Fruit fly (Drosophila melanogaster) whole organism, adult: ENCODE data around the gene Sr-CIV.

Source experiments
- CG11617 ChIP-seq: fragments of 200-800 bp; sonication (Bioruptor generic); optimal IDR thresholded peaks from 2 replicates; lab custom pipeline; 2017; ENCODE audit warnings: mild to moderate bottlenecking, missing biosample characterization, missing genetic modification reagents, missing genetic modification characterization
- CG12768 ChIP-seq: fragments of 200-800 bp; sonication (Bioruptor generic); optimal IDR thresholded peaks from 2 replicates; lab custom pipeline; 2017; ENCODE audit warnings: missing biosample characterization, missing genetic modification characterization, mild to moderate bottlenecking, moderate library complexity, missing genetic modification reagents
- CG14711 ChIP-seq: fragments of 200-800 bp; sonication (Bioruptor generic); optimal IDR thresholded peaks from 2 replicates; lab custom pipeline; 2018; ENCODE audit warnings: missing biosample characterization, mild to moderate bottlenecking, missing genetic modification characterization, moderate library complexity
- CG1620 ChIP-seq: fragments of 200-800 bp; sonication (Bioruptor generic); optimal IDR thresholded peaks from 2 replicates; lab custom pipeline; 2016; ENCODE audit warnings: missing biosample characterization, missing genetic modification characterization
- CG33017 ChIP-seq: fragments of 200-800 bp; sonication (Bioruptor generic); optimal IDR thresholded peaks from 2 replicates; lab custom pipeline; 2018; ENCODE audit warnings: missing biosample characterization, mild to moderate bottlenecking, missing genetic modification characterization, moderate library complexity
- CG5204 ChIP-seq: fragments of 200-800 bp; sonication (Bioruptor generic); optimal IDR thresholded peaks from 2 replicates; lab custom pipeline; 2016; ENCODE audit warnings: missing biosample characterization, missing genetic modification characterization
- CG7045 ChIP-seq: fragments of 200-800 bp; sonication (Bioruptor generic); optimal IDR thresholded peaks from 2 replicates; lab custom pipeline; 2017; ENCODE audit warnings: missing biosample characterization, mild to moderate bottlenecking, missing genetic modification characterization
- CG7101 ChIP-seq: fragments of 200-800 bp; sonication (Bioruptor generic); optimal IDR thresholded peaks from 2 replicates; lab custom pipeline; 2018; ENCODE audit warnings: missing biosample characterization, mild to moderate bottlenecking, missing genetic modification characterization, moderate library complexity
- Clk ChIP-seq: fragments of 200-800 bp; sonication (Bioruptor generic); optimal IDR thresholded peaks from 2 replicates; lab custom pipeline; 2017; ENCODE audit warnings: missing biosample characterization, missing genetic modification characterization
- Crg-1 ChIP-seq: fragments of 200-800 bp; sonication (Bioruptor generic); optimal IDR thresholded peaks from 2 replicates; lab custom pipeline; 2016; ENCODE audit warnings: missing biosample characterization, missing genetic modification characterization
- Hr96 ChIP-seq: fragments of 200-800 bp; sonication (Bioruptor generic); optimal IDR thresholded peaks from 2 replicates; lab custom pipeline; 2016; ENCODE audit warnings: missing biosample characterization, missing genetic modification characterization
- Mnt ChIP-seq: fragments of 200-800 bp; sonication (Bioruptor generic); optimal IDR thresholded peaks from 2 replicates; lab custom pipeline; 2016; ENCODE audit warnings: missing biosample characterization, mild to moderate bottlenecking, missing genetic modification characterization
- bab1 ChIP-seq: fragments of 200-800 bp; sonication (Bioruptor generic); optimal IDR thresholded peaks from 3 replicates; lab custom pipeline; 2019; ENCODE audit warnings: missing biosample characterization, mild to moderate bottlenecking, missing genetic modification characterization, moderate library complexity
- cic ChIP-seq: fragments of 200-800 bp; sonication (Bioruptor generic); optimal IDR thresholded peaks from 2 replicates; lab custom pipeline; 2017; ENCODE audit warnings: missing biosample characterization, mild to moderate bottlenecking, missing genetic modification characterization, moderate library complexity
- cnc ChIP-seq, 2 experiments: fragments of >200 bp; optimal IDR thresholded peaks; 2 replicates each; lab custom pipeline; 2017
- kay ChIP-seq: fragments of 200-800 bp; sonication (Bioruptor generic); peaks from one replicate; lab custom pipeline; 2016; ENCODE audit warnings: missing biosample characterization, missing genetic modification characterization, borderline replicate concordance
- ovo ChIP-seq: fragments of 200-800 bp; sonication (Bioruptor generic); optimal IDR thresholded peaks from 2 replicates; lab custom pipeline; 2016; ENCODE audit warnings: missing biosample characterization, missing genetic modification characterization
- pad ChIP-seq: fragments of 200-800 bp; sonication (Bioruptor generic); optimal IDR thresholded peaks from 3 replicates; lab custom pipeline; 2017; ENCODE audit warnings: missing biosample characterization, missing genetic modification characterization, mild to moderate bottlenecking, moderate library complexity, missing genetic modification reagents
- tj ChIP-seq: fragments of 200-800 bp; sonication (Bioruptor generic); optimal IDR thresholded peaks from 3 replicates; lab custom pipeline; 2017; ENCODE audit warnings: missing biosample characterization, mild to moderate bottlenecking, missing genetic modification characterization, moderate library complexity
- toe ChIP-seq: fragments of 200-800 bp; sonication (Bioruptor generic); optimal IDR thresholded peaks from 2 replicates; lab custom pipeline; 2016; ENCODE audit warnings: missing biosample characterization, missing genetic modification characterization

The Sr-CIV gene

dm6 chr2L:3523956-3524355 lies at the start of gene Sr-CIV:
Gene Sr-CIV (minus strand): TSS chr2L:3524056.
- TF ChIP-seq CG33017 (tag; lab: Kevin White, UChicago) (no peak), CG7101 (no peak), kay (GFP tag; lab: Kevin White, UChicago) (peak; percentile 4)

DNA sequence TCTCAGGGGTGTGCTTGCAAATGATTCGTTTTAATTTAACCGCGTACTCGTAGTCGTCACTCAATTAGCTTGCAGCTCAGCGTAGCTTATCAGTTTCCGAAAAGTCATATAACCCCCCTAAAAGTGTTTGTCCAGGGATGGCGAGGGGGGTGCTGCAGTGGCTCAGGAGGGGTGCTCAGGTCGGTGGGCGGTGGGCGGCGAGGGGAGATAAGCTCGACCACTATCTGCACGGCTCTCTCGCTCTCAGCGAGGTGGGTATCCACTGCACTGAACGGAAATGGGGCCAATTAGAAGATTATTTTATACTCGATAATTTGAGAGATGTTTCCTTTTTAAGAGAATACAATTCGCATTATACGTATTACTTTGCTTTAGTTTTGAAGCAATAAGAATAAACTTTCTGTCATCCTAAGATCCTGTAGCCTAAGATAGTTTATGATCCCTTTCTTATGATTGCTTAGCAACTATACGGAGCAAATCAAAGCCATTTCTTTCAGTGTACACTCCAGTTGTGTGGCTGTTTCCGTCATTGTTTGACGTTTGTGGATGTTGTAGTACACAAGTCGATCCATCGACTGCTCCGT lies 49.4 kb upstream of the Sr-CIV start:
- TF ChIP-seq Clk (peak; percentile 77), cic (GFP tag; lab: Kevin White, UChicago) (peak; percentile 52), Crg-1 (peak; percentile 3), CG12768 (peak; percentile 71), bab1 (GFP tag; lab: Kevin White, UChicago) (no peak), kay (GFP tag; lab: Kevin White, UChicago) (no peak), tj (GFP tag; lab: Kevin White, UChicago) (peak; percentile 13), CG1620 (GFP tag; lab: Kevin White, UChicago) (no peak), CG7045 (GFP tag; lab: Kevin White, UChicago) (peak; percentile 67), Mnt (GFP tag; lab: Kevin White, UChicago) (peak; percentile 48), CG11617 (peak; percentile 77), CG14711 (tag; lab: Kevin White, UChicago) (peak; percentile 50), pad (GFP tag; lab: Kevin White, UChicago) (peak; percentile 7), CG33017 (tag; lab: Kevin White, UChicago) (peak; percentile 72), toe (GFP tag; lab: Kevin White, UChicago) (peak; percentile 67), CG7101 (peak; percentile 72), cnc (optimal IDR thresholded peaks at IDR 0.05; lab: Kevin White, UChicago) (no peak), Hr96 (GFP tag; lab: Kevin White, UChicago) (peak; percentile 71), ovo (no peak), CG5204 (GFP tag; lab: Kevin White, UChicago) (peak; percentile 88)

dm6 chr2L:3572529-3573171 lies 48.8 kb upstream of the Sr-CIV start:
- no peak for TF ChIP-seq CG12768
- TF ChIP-seq kay (GFP tag; lab: Kevin White, UChicago): peak; percentile 70

- TF ChIP-seq bab1 (GFP tag; lab: Kevin White, UChicago) (no peak), toe (GFP tag; lab: Kevin White, UChicago) (no peak), CG14711 (tag; lab: Kevin White, UChicago) (no peak), cnc (optimal IDR thresholded peaks at IDR 0.05; lab: Kevin White, UChicago) (no peak), Crg-1 (no peak), kay (GFP tag; lab: Kevin White, UChicago) (no peak), CG5204 (GFP tag; lab: Kevin White, UChicago) (no peak), CG1620 (GFP tag; lab: Kevin White, UChicago) (no peak), CG7045 (GFP tag; lab: Kevin White, UChicago) (no peak), CG33017 (tag; lab: Kevin White, UChicago) (no peak), CG12768 (no peak), cic (GFP tag; lab: Kevin White, UChicago) (no peak), ovo (no peak), Mnt (GFP tag; lab: Kevin White, UChicago) (no peak)
Measured at dm6 chr2L:3571457-3571856, 47.6 kb upstream of the Sr-CIV start.

DNA sequence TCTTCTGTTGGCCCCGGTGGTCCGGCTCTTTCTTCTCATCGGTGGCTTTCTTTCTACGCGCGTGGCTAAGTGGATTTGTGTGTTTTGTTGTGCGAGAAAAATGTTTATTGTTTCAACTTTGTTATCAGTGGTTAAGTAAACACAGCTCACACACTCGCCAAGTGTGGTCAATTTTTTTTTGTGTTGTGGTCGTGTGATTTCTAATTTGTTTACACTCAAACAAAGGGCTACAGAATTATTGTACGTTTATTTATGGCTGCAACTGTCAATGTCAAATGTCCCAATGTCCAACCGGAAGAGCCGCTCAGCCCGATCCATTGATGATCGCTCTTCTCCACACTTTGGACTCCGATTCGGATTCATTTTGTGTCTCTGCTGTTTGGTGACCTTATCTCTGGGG lies 46.7 kb upstream of the Sr-CIV start:
- TF ChIP-seq CG33017 (tag; lab: Kevin White, UChicago): no peak
- no peak for TF ChIP-seq Mnt (GFP tag; lab: Kevin White, UChicago)
- TF ChIP-seq pad (GFP tag; lab: Kevin White, UChicago): no peak
- TF ChIP-seq Crg-1: no peak
- no peak for TF ChIP-seq ovo
- TF ChIP-seq CG7045 (GFP tag; lab: Kevin White, UChicago): no peak
- no peak for TF ChIP-seq CG1620 (GFP tag; lab: Kevin White, UChicago)
- no peak for TF ChIP-seq CG7101
- TF ChIP-seq CG5204 (GFP tag; lab: Kevin White, UChicago): no peak
- no peak for TF ChIP-seq Hr96 (GFP tag; lab: Kevin White, UChicago)
- no peak for TF ChIP-seq kay (GFP tag; lab: Kevin White, UChicago)
- TF ChIP-seq tj (GFP tag; lab: Kevin White, UChicago): no peak
- no peak for TF ChIP-seq CG11617
- TF ChIP-seq CG12768: no peak

DNA sequence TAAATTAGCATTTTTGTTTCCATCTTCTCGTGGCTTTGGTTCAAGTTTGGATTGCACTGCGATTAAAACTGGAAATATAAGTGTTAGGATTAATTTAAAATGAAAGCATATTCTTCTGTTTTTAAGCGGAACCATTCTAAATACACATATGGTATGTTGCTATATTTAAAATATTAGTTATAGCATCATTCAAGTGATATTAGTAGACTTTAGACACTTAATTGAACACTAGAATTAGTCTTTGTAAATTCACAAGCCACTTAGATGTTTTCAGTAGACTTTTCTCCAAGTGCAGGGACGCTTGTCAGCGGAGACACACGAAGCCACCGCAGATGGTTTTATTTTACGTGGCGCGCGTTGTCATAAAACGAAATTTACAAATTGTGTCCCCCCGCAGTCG lies 46.0 kb upstream of the Sr-CIV start:
- no peak for TF ChIP-seq CG33017 (tag; lab: Kevin White, UChicago)

DNA sequence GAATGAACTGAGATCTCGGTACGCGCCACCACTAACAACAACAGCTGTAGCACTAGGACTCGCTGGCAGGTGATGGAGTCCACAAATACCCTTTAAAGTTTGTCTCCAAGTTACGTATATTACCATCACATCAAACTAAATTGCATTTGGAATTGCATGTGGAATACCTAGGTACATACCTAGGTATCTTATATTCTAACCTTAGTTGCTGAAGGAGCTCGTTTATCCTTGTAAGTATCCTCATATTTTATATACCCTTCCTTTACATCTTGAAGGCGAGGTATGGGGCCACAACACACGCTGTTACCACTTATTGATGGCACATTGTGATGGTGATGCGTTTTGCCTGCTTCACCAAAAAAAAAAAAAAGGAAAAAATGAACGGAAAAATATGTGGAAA lies 43.5 kb upstream of the Sr-CIV start:
- TF ChIP-seq tj (GFP tag; lab: Kevin White, UChicago) (no peak), Hr96 (GFP tag; lab: Kevin White, UChicago) (no peak), Clk (no peak), CG7045 (GFP tag; lab: Kevin White, UChicago) (no peak), toe (GFP tag; lab: Kevin White, UChicago) (no peak)
